Worm (Caenorhabditis elegans) whole organism, early embryonic: ENCODE measurements around the gene fbxb-84.

ENCODE experiments used
- ama-1 ChIP-seq: fragments of 150-350 bp; optimal IDR thresholded peaks from 2 replicates; lab custom pipeline; 2014
- ceh-36 ChIP-seq: sonication (generic microtip); optimal IDR thresholded peaks from 2 replicates; lab custom pipeline; 2016; ENCODE audit warnings: missing genetic modification characterization, inconsistent platforms, missing compliant biosample characterization
- flt-1 ChIP-seq: fragments of 200-800 bp; sonication (Bioruptor generic); IDR thresholded peaks from 2 replicates; pipeline ENCODE4 v1.3.6; 2022; ENCODE audit warnings: missing genetic modification characterization, missing compliant biosample characterization
- hmg-4 ChIP-seq: fragments of 200-800 bp; sonication (Bioruptor generic); optimal IDR thresholded peaks from 2 replicates; lab custom pipeline; 2018; ENCODE audit warnings: mild to moderate bottlenecking, missing genetic modification characterization, missing compliant biosample characterization
- pes-1 ChIP-seq: fragments of 200-800 bp; sonication (Bioruptor generic); IDR thresholded peaks from 2 replicates; pipeline ENCODE4 v1.3.6; 2022; ENCODE audit warnings: missing genetic modification reagents, missing genetic modification characterization, missing compliant biosample characterization
- sea-1 ChIP-seq: fragments of 200-800 bp; sonication (Bioruptor generic); conservative IDR thresholded peaks from 2 replicates; pipeline ENCODE4 v1.3.6; 2022; ENCODE audit warnings: missing genetic modification characterization, missing compliant biosample characterization
- tbx-37 ChIP-seq: fragments of 200-800 bp; sonication (Bioruptor generic); conservative IDR thresholded peaks from 2 replicates; pipeline ENCODE4 v1.3.6; 2022; ENCODE audit warnings: missing genetic modification reagents, missing genetic modification characterization, missing compliant biosample characterization

ce11 chrIII:132118-132517 is 14.2 kb downstream of the fbxb-84 start, which contains the start of gene pals-22:
- TF ChIP-seq flt-1: no peak
- no peak for TF ChIP-seq ama-1 (lab: Kevin White, UChicago)
- TF ChIP-seq pes-1 (GFP tag; lab: Robert Waterston, UW): no peak
- TF ChIP-seq sea-1: no peak
- no peak for TF ChIP-seq tbx-37 (GFP tag; lab: Robert Waterston, UW)
- no peak for TF ChIP-seq ceh-36
- no peak for TF ChIP-seq hmg-4 (GFP tag; lab: Kevin White, UChicago)
